Worm (Caenorhabditis elegans) whole organism, mixed stage, embryonic: ENCODE measurements around the gene H28G03.3.

ENCODE experiments used
- M03D4.4 ChIP-seq: sonication (generic microtip); optimal IDR thresholded peaks from 2 replicates; lab custom pipeline; 2017; ENCODE audit warnings: mild to moderate bottlenecking, missing genetic modification characterization, missing compliant biosample characterization
- bed-3 ChIP-seq: fragments of 200-800 bp; sonication (Bioruptor generic); optimal IDR thresholded peaks from 3 replicates; lab custom pipeline; 2018; ENCODE audit warnings: mild to moderate bottlenecking, missing genetic modification characterization, moderate library complexity, missing compliant biosample characterization
- blmp-1 ChIP-seq: fragments of 150-350 bp; optimal IDR thresholded peaks from 2 replicates; lab custom pipeline; 2014; ENCODE audit warnings: missing biosample characterization, missing genetic modification characterization
- ceh-39 ChIP-seq: fragments of 150-350 bp; optimal IDR thresholded peaks from 2 replicates; lab custom pipeline; 2014; ENCODE audit warnings: missing biosample characterization, missing genetic modification characterization
- ceh-43 ChIP-seq: fragments of 200-800 bp; sonication (Bioruptor generic); optimal IDR thresholded peaks from 2 replicates; lab custom pipeline; 2018; ENCODE audit warnings: mild to moderate bottlenecking, missing genetic modification characterization, moderate library complexity, missing compliant biosample characterization
- ceh-83 ChIP-seq: fragments of 200-800 bp; sonication (Bioruptor generic); optimal IDR thresholded peaks from 2 replicates; lab custom pipeline; 2018; ENCODE audit warnings: mild to moderate bottlenecking, missing genetic modification characterization, missing compliant biosample characterization
- ces-1 ChIP-seq: fragments of 150-350 bp; optimal IDR thresholded peaks from 2 replicates; lab custom pipeline; 2014; ENCODE audit warnings: missing biosample characterization, missing genetic modification reagents, missing genetic modification characterization
- cnd-1 ChIP-seq: fragments of 200-800 bp; sonication (Bioruptor generic); optimal IDR thresholded peaks from 2 replicates; lab custom pipeline; 2018; ENCODE audit warnings: mild to moderate bottlenecking, missing genetic modification characterization, missing compliant biosample characterization
- drap-1 ChIP-seq: fragments of 200-800 bp; sonication (Bioruptor generic); optimal IDR thresholded peaks from 3 replicates; lab custom pipeline; 2018; ENCODE audit warnings: mild to moderate bottlenecking, missing genetic modification characterization, missing compliant biosample characterization
- elt-1 ChIP-seq: sonication (generic microtip); optimal IDR thresholded peaks from 2 replicates; lab custom pipeline; 2017; ENCODE audit warnings: missing genetic modification characterization, mild to moderate bottlenecking, missing compliant biosample characterization, antibody characterized with exemption, moderate library complexity, borderline replicate concordance; ENCODE audit not compliant: insufficient read depth
- elt-3 ChIP-seq: fragments of 150-350 bp; optimal IDR thresholded peaks from 2 replicates; lab custom pipeline; 2014; ENCODE audit warnings: missing biosample characterization, missing genetic modification characterization
- flh-1 ChIP-seq: fragments of 200-800 bp; sonication (Bioruptor generic); optimal IDR thresholded peaks from 2 replicates; lab custom pipeline; 2018; ENCODE audit warnings: mild to moderate bottlenecking, missing genetic modification characterization, moderate library complexity, missing compliant biosample characterization
- ham-2 ChIP-seq: fragments of 200-800 bp; sonication (Bioruptor generic); optimal IDR thresholded peaks from 2 replicates; lab custom pipeline; 2018; ENCODE audit warnings: mild to moderate bottlenecking, missing genetic modification characterization, missing compliant biosample characterization
- hlh-1 ChIP-seq: fragments of 150-350 bp; optimal IDR thresholded peaks from 2 replicates; lab custom pipeline; 2014; ENCODE audit warnings: missing biosample characterization, missing genetic modification reagents, missing genetic modification characterization
- lin-13 ChIP-seq: fragments of 150-350 bp; optimal IDR thresholded peaks from 2 replicates; lab custom pipeline; 2014; ENCODE audit warnings: missing biosample characterization, missing genetic modification characterization
- lin-32 ChIP-seq: fragments of 200-800 bp; sonication (Bioruptor generic); optimal IDR thresholded peaks from 2 replicates; lab custom pipeline; 2018; ENCODE audit warnings: mild to moderate bottlenecking, missing genetic modification characterization, missing compliant biosample characterization
- lsy-2 ChIP-seq: fragments of 150-350 bp; optimal IDR thresholded peaks from 2 replicates; lab custom pipeline; 2014; ENCODE audit warnings: missing biosample characterization, missing genetic modification characterization
- mab-5 ChIP-seq: fragments of 150-350 bp; optimal IDR thresholded peaks from 2 replicates; lab custom pipeline; 2014; ENCODE audit warnings: missing biosample characterization, missing genetic modification characterization
- mep-1 ChIP-seq: fragments of 150-350 bp; optimal IDR thresholded peaks from 2 replicates; lab custom pipeline; 2017; ENCODE audit warnings: missing biosample characterization, missing genetic modification reagents, missing genetic modification characterization, inconsistent platforms
- mls-2 ChIP-seq: sonication (generic microtip); optimal IDR thresholded peaks from 2 replicates; lab custom pipeline; 2016; ENCODE audit warnings: mild to moderate bottlenecking, missing genetic modification characterization, moderate library complexity, missing compliant biosample characterization
- nhr-12 ChIP-seq: fragments of 150-350 bp; optimal IDR thresholded peaks from 2 replicates; lab custom pipeline; 2014; ENCODE audit warnings: missing biosample characterization, missing genetic modification characterization
- nhr-2 ChIP-seq: fragments of 150-350 bp; optimal IDR thresholded peaks from 2 replicates; lab custom pipeline; 2014; ENCODE audit warnings: missing biosample characterization, missing genetic modification characterization
- nhr-28 ChIP-seq: fragments of 150-350 bp; optimal IDR thresholded peaks from 2 replicates; lab custom pipeline; 2014; ENCODE audit warnings: missing biosample characterization, missing genetic modification characterization
- nhr-76 ChIP-seq: sonication (generic microtip); optimal IDR thresholded peaks from 2 replicates; lab custom pipeline; 2017; ENCODE audit warnings: missing biosample characterization, missing genetic modification characterization
- pha-4 ChIP-seq: fragments of 150-350 bp; optimal IDR thresholded peaks from 2 replicates; lab custom pipeline; 2018; ENCODE audit warnings: missing biosample characterization, missing genetic modification reagents, missing genetic modification characterization
- sem-2 ChIP-seq: fragments of 200-800 bp; sonication (Bioruptor generic); optimal IDR thresholded peaks from 2 replicates; lab custom pipeline; 2018; ENCODE audit warnings: mild to moderate bottlenecking, missing genetic modification characterization, missing compliant biosample characterization
- sptf-1 ChIP-seq: sonication (generic microtip); optimal IDR thresholded peaks from 2 replicates; lab custom pipeline; 2017; ENCODE audit warnings: mild to moderate bottlenecking, missing genetic modification characterization, moderate library complexity, missing compliant biosample characterization
- tbx-8 ChIP-seq: fragments of 200-800 bp; sonication (Bioruptor generic); optimal IDR thresholded peaks from 2 replicates; lab custom pipeline; 2018; ENCODE audit warnings: mild to moderate bottlenecking, missing genetic modification characterization, moderate library complexity, missing compliant biosample characterization
- unc-120 ChIP-seq: sonication (generic microtip); optimal IDR thresholded peaks from 2 replicates; lab custom pipeline; 2017; ENCODE audit warnings: missing genetic modification characterization, missing compliant biosample characterization; ENCODE audit not compliant: poor library complexity, severe bottlenecking
- unc-39 ChIP-seq: fragments of 150-350 bp; optimal IDR thresholded peaks from 2 replicates; lab custom pipeline; 2014; ENCODE audit warnings: missing biosample characterization, missing genetic modification characterization
- unc-62 ChIP-seq: fragments of 150-350 bp; optimal IDR thresholded peaks from 2 replicates; lab custom pipeline; 2014; ENCODE audit warnings: missing biosample characterization, missing genetic modification reagents, missing genetic modification characterization
- zip-8 ChIP-seq: fragments of 150-350 bp; optimal IDR thresholded peaks from 2 replicates; lab custom pipeline; 2014; ENCODE audit warnings: missing biosample characterization, missing genetic modification characterization
- ztf-11 ChIP-seq: fragments of 150-350 bp; optimal IDR thresholded peaks from 2 replicates; lab custom pipeline; 2014; ENCODE audit warnings: missing biosample characterization, missing genetic modification characterization

The H28G03.3 gene

DNA sequence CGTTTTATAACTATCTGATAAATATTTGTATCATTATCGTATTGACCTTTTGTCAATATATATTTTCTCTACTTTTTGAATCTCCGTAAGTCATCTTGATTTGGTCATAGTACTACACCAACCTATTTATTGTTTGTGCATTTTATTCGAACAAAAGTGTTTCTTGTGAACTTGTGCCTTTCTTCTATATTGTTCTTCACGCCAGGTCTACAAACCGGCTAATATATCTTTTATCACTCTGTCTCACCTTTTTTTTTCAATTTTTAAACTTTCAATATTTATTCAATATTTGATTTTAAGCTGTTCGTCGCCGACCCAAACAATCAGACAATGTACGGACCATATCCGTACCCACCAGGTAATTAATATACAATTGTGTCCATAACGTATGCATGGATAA is 10.1 kb downstream of the H28G03.3 start, which contains the start of gene hrpa-2:
hrpa-2 (plus strand) TSS at position 301 of the 400 bp plus-strand sequence.
- TF ChIP-seq elt-1 (tag; lab: Kevin White, UChicago) (no peak), flh-1 (GFP tag; lab: Kevin White, UChicago) (no peak)

DNA sequence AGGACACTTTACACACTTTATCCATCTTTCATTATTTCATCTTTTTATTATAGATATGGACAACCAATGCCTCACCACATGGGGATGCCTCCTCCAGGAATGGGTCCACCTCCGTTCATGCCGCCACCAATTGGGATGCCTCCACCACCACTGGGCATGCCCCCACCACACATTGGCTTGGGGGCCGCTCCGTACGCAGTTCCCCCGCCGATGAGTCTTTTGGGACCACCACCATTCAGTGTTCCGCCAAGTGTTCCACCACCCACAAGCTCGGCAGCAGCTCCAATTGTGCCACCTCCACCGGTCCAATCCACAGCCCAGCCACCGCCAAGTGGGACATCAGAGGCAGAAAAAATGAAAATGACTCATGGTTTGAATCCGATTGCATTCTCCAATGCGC is 11.4 kb downstream of the H28G03.3 start:
- TF ChIP-seq sem-2 (GFP tag; lab: Kevin White, UChicago) (no peak), unc-120 (tag; lab: Kevin White, UChicago) (no peak)

ce11 chrX:5213565-5213964 is 12.6 kb downstream of the H28G03.3 start:
- no peak for TF ChIP-seq pha-4 (tag; lab: Kevin White, UChicago)
- TF ChIP-seq mls-2 (tag; lab: Kevin White, UChicago), result no peak
- TF ChIP-seq ztf-11 (tag; lab: Kevin White, UChicago), result no peak
- no peak for TF ChIP-seq ceh-39 (tag; lab: Kevin White, UChicago)
- TF ChIP-seq M03D4.4 (tag; lab: Kevin White, UChicago), result no peak
- TF ChIP-seq tbx-8 (GFP tag; lab: Kevin White, UChicago), result no peak
- no peak for TF ChIP-seq nhr-28 (tag; lab: Kevin White, UChicago)
- TF ChIP-seq sem-2 (GFP tag; lab: Kevin White, UChicago), result no peak
- no peak for TF ChIP-seq nhr-12 (tag; lab: Kevin White, UChicago)
- TF ChIP-seq flh-1 (GFP tag; lab: Kevin White, UChicago), result no peak
- no peak for TF ChIP-seq lin-13 (tag; lab: Kevin White, UChicago)
- TF ChIP-seq ceh-43, result no peak
- TF ChIP-seq unc-62 (GFP tag; lab: Kevin White, UChicago), result no peak
- no peak for TF ChIP-seq elt-3 (tag; lab: Kevin White, UChicago)
- TF ChIP-seq mep-1 (tag; lab: Kevin White, UChicago), result no peak
- TF ChIP-seq nhr-76, result no peak
- TF ChIP-seq, all 35 proteins: peak for 0

DNA sequence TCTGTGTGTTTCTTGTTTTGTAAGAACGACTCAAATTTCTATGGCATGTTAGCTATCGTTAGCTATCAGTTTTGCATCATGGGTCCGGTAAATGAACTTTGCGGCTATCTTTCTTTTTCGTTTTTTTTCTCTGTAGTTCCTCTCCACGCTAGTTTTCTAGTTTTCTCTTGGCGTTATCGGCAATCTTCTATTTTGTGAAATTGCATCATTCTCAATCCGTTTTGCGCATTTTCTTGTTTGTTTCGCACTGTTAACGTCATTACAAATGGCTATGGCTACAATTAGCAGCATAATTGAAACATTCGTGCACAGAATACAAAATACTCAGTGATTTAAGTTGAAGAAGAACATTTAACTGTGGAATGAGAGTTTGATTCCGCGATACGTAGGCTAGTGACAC is 13.1 kb downstream of the H28G03.3 start:
- TF ChIP-seq mab-5 (tag; lab: Kevin White, UChicago) (no peak), unc-120 (tag; lab: Kevin White, UChicago) (no peak), nhr-12 (tag; lab: Kevin White, UChicago) (no peak), pha-4 (tag; lab: Kevin White, UChicago) (no peak), zip-8 (tag; lab: Kevin White, UChicago) (no peak), ham-2 (no peak), mls-2 (tag; lab: Kevin White, UChicago) (no peak), nhr-28 (tag; lab: Kevin White, UChicago) (no peak), sem-2 (GFP tag; lab: Kevin White, UChicago) (no peak), elt-3 (tag; lab: Kevin White, UChicago) (no peak), sptf-1 (no peak), unc-62 (GFP tag; lab: Kevin White, UChicago) (no peak)

- no peak for TF ChIP-seq ceh-43
- TF ChIP-seq hlh-1 (tag; lab: Kevin White, UChicago), result no peak
- no peak for TF ChIP-seq mep-1 (tag; lab: Kevin White, UChicago)
- no peak for TF ChIP-seq bed-3
- no peak for TF ChIP-seq nhr-28 (tag; lab: Kevin White, UChicago)
- no peak for TF ChIP-seq nhr-12 (tag; lab: Kevin White, UChicago)
- no peak for TF ChIP-seq ceh-39 (tag; lab: Kevin White, UChicago)
- no peak for TF ChIP-seq sptf-1
- TF ChIP-seq ham-2, result no peak
- no peak for TF ChIP-seq unc-39 (tag; lab: Kevin White, UChicago)
- TF ChIP-seq sem-2 (GFP tag; lab: Kevin White, UChicago), result no peak
- no peak for TF ChIP-seq M03D4.4 (tag; lab: Kevin White, UChicago)
Measured at ce11 chrX:5210927-5211655, 15.1 kb downstream of the H28G03.3 start.

DNA sequence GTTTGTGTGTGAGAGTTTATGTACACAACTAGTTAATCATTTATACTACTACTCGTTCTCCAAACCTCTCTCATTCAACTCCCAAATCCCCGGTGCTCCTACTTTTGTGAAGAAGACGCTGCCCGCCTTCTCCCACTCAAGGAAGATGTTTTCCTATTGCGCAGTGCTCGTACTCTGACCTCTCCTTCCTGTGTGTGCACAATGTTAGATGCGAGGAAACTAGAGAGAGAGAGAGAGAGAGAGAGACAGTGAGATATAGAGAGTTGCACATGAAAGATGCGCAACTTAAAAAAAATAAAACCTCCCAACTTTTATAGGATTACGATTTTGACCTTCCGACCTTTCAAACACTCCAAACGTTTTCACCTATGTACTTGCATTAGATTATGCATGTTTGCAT is 15.6 kb downstream of the H28G03.3 start:
- no peak for TF ChIP-seq nhr-2 (tag; lab: Kevin White, UChicago)
- no peak for TF ChIP-seq nhr-12 (tag; lab: Kevin White, UChicago)
- no peak for TF ChIP-seq tbx-8 (GFP tag; lab: Kevin White, UChicago)
- no peak for TF ChIP-seq unc-39 (tag; lab: Kevin White, UChicago)
- no peak for TF ChIP-seq ceh-83 (GFP tag; lab: Kevin White, UChicago)
- no peak for TF ChIP-seq zip-8 (tag; lab: Kevin White, UChicago)
- TF ChIP-seq ces-1, result peak; percentile 58
- peak; percentile 14 for TF ChIP-seq M03D4.4 (tag; lab: Kevin White, UChicago)
- no peak for TF ChIP-seq bed-3
- no peak for TF ChIP-seq drap-1 (GFP tag; lab: Kevin White, UChicago)
- TF ChIP-seq ham-2, result no peak
- no peak for TF ChIP-seq cnd-1
- TF ChIP-seq sem-2 (GFP tag; lab: Kevin White, UChicago), result no peak
- TF ChIP-seq blmp-1 (tag; lab: Kevin White, UChicago), result no peak
- no peak for TF ChIP-seq ceh-39 (tag; lab: Kevin White, UChicago)
- no peak for TF ChIP-seq lsy-2 (tag; lab: Kevin White, UChicago)
- TF ChIP-seq hlh-1 (tag; lab: Kevin White, UChicago), result no peak
- TF ChIP-seq elt-3 (tag; lab: Kevin White, UChicago), result no peak
- TF ChIP-seq mab-5 (tag; lab: Kevin White, UChicago), result no peak
- no peak for TF ChIP-seq nhr-76
- no peak for TF ChIP-seq mls-2 (tag; lab: Kevin White, UChicago)
- no peak for TF ChIP-seq unc-62 (GFP tag; lab: Kevin White, UChicago)
- no peak for TF ChIP-seq lin-32 (GFP tag; lab: Kevin White, UChicago)
- peak; percentile 20 for TF ChIP-seq mep-1 (tag; lab: Kevin White, UChicago)
- TF ChIP-seq unc-120 (tag; lab: Kevin White, UChicago), result no peak
- no peak for TF ChIP-seq flh-1 (GFP tag; lab: Kevin White, UChicago)
- TF ChIP-seq elt-1 (tag; lab: Kevin White, UChicago), result no peak
- no peak for TF ChIP-seq sptf-1
